Fruit fly (Drosophila melanogaster) whole organism, prepupa: Measurements from ENCODE around the gene CG10337.

Experiments used
- Blimp-1 ChIP-seq: fragments of 200-800 bp; sonication (Bioruptor generic); optimal IDR thresholded peaks from 3 replicates; lab custom pipeline; 2017; ENCODE audit warnings: missing biosample characterization, missing genetic modification characterization, mild to moderate bottlenecking, moderate library complexity, missing genetic modification reagents
- CG10669 ChIP-seq: fragments of 200-800 bp; sonication (Bioruptor generic); optimal IDR thresholded peaks from 3 replicates; lab custom pipeline; 2018; ENCODE audit warnings: missing biosample characterization, mild to moderate bottlenecking, missing genetic modification characterization, moderate library complexity
- CG11294 ChIP-seq: fragments of 200-800 bp; sonication (Bioruptor generic); IDR thresholded peaks from 2 replicates; pipeline ENCODE4 v1.3.6; 2022; ENCODE audit warnings: missing biosample characterization, missing genetic modification characterization
- CG11762 ChIP-seq: fragments of 200-800 bp; sonication (Bioruptor generic); optimal IDR thresholded peaks from 3 replicates; lab custom pipeline; 2016; ENCODE audit warnings: missing biosample characterization, missing genetic modification characterization; ENCODE audit not compliant: insufficient read depth
- CG15336 ChIP-seq: fragments of 200-800 bp; sonication (Bioruptor generic); IDR thresholded peaks from 2 replicates; pipeline ENCODE4 v1.3.6; 2022; ENCODE audit warnings: missing biosample characterization, missing genetic modification characterization
- CG1621 ChIP-seq: fragments of 200-800 bp; sonication (Bioruptor generic); optimal IDR thresholded peaks from 3 replicates; lab custom pipeline; 2018; ENCODE audit warnings: missing biosample characterization, mild to moderate bottlenecking, missing genetic modification characterization
- CG16779 ChIP-seq: fragments of 200-800 bp; sonication (Bioruptor generic); optimal IDR thresholded peaks from 3 replicates; lab custom pipeline; 2017; ENCODE audit warnings: missing biosample characterization, mild to moderate bottlenecking, missing genetic modification characterization
- CG3032 ChIP-seq: fragments of 200-800 bp; optimal IDR thresholded peaks from 2 replicates; lab custom pipeline; 2019; ENCODE audit warnings: missing biosample characterization, mild to moderate bottlenecking, missing genetic modification characterization, moderate library complexity
- CG32006 ChIP-seq: fragments of 200-800 bp; sonication (Bioruptor generic); optimal IDR thresholded peaks from 3 replicates; lab custom pipeline; 2017; ENCODE audit warnings: missing biosample characterization, mild to moderate bottlenecking, missing genetic modification characterization
- CG34406 ChIP-seq: fragments of 200-800 bp; sonication (Bioruptor generic); optimal IDR thresholded peaks from 3 replicates; lab custom pipeline; 2016; ENCODE audit warnings: missing biosample characterization, missing genetic modification characterization
- CG3919 ChIP-seq: fragments of 200-800 bp; sonication (Bioruptor generic); optimal IDR thresholded peaks from 3 replicates; lab custom pipeline; 2016; ENCODE audit warnings: missing biosample characterization, missing genetic modification characterization
- CG4318 ChIP-seq: fragments of 200-800 bp; sonication (Bioruptor generic); optimal IDR thresholded peaks from 3 replicates; lab custom pipeline; 2017; ENCODE audit warnings: missing biosample characterization, mild to moderate bottlenecking, missing genetic modification characterization
- CG6276 ChIP-seq: fragments of 200-800 bp; sonication (Bioruptor generic); optimal IDR thresholded peaks from 2 replicates; lab custom pipeline; 2017; ENCODE audit warnings: missing biosample characterization, mild to moderate bottlenecking, missing genetic modification characterization
- CG6854 ChIP-seq: fragments of 200-800 bp; sonication (Bioruptor generic); optimal IDR thresholded peaks from 2 replicates; lab custom pipeline; 2017; ENCODE audit warnings: missing biosample characterization, mild to moderate bottlenecking, missing genetic modification characterization
- CG8319 ChIP-seq: fragments of 200-800 bp; sonication (Bioruptor generic); optimal IDR thresholded peaks from 3 replicates; lab custom pipeline; 2016; ENCODE audit warnings: missing biosample characterization, missing genetic modification characterization
- CG8632 ChIP-seq: fragments of 200-800 bp; sonication (Bioruptor generic); optimal IDR thresholded peaks from 3 replicates; lab custom pipeline; 2016; ENCODE audit warnings: missing biosample characterization, missing genetic modification characterization
- CG9139 ChIP-seq: fragments of 200-800 bp; sonication (Bioruptor generic); optimal IDR thresholded peaks from 3 replicates; lab custom pipeline; 2017; ENCODE audit warnings: missing biosample characterization, mild to moderate bottlenecking, missing genetic modification characterization
- Eip75B ChIP-seq: fragments of 200-800 bp; sonication (Bioruptor generic); optimal IDR thresholded peaks from 3 replicates; lab custom pipeline; 2016; ENCODE audit warnings: missing biosample characterization, missing genetic modification characterization
- Eip78C ChIP-seq: fragments of 200-800 bp; sonication (Bioruptor generic); peaks from one replicate; lab custom pipeline; 2016; ENCODE audit warnings: missing biosample characterization, missing genetic modification characterization
- Ets21C ChIP-seq: fragments of 200-800 bp; sonication (Bioruptor generic); optimal IDR thresholded peaks from 3 replicates; lab custom pipeline; 2016; ENCODE audit warnings: missing biosample characterization, missing genetic modification characterization
- Ets96B ChIP-seq: fragments of 200-800 bp; optimal IDR thresholded peaks from 2 replicates; lab custom pipeline; 2019; ENCODE audit warnings: missing biosample characterization, mild to moderate bottlenecking, missing genetic modification characterization, moderate library complexity
- Gug ChIP-seq: fragments of 200-800 bp; sonication (Bioruptor generic); IDR thresholded peaks from 2 replicates; pipeline ENCODE4 v1.3.6; 2022; ENCODE audit warnings: missing biosample characterization, missing genetic modification characterization
- Hr38 ChIP-seq: sonication (Bioruptor generic); optimal IDR thresholded peaks from 2 replicates; lab custom pipeline; 2016; ENCODE audit warnings: missing biosample characterization, missing genetic modification characterization
- Lpt ChIP-seq: fragments of 200-800 bp; sonication (Bioruptor generic); optimal IDR thresholded peaks from 3 replicates; lab custom pipeline; 2016; ENCODE audit warnings: missing biosample characterization, missing genetic modification characterization
- OdsH ChIP-seq: fragments of 200-800 bp; sonication (Bioruptor generic); optimal IDR thresholded peaks from 3 replicates; lab custom pipeline; 2016; ENCODE audit warnings: missing biosample characterization, missing genetic modification characterization
- Smox ChIP-seq: fragments of 200-800 bp; sonication (Bioruptor generic); optimal IDR thresholded peaks from 3 replicates; lab custom pipeline; 2016; ENCODE audit warnings: missing biosample characterization, missing genetic modification characterization
- Sox102F ChIP-seq: fragments of 200-800 bp; sonication (Bioruptor generic); optimal IDR thresholded peaks from 2 replicates; lab custom pipeline; 2016; ENCODE audit warnings: missing biosample characterization, mild to moderate bottlenecking, missing genetic modification characterization
- Sox14 ChIP-seq: fragments of 200-800 bp; sonication (Bioruptor generic); optimal IDR thresholded peaks from 3 replicates; lab custom pipeline; 2016; ENCODE audit warnings: missing biosample characterization, missing genetic modification characterization
- Sox15 ChIP-seq: fragments of 200-800 bp; sonication (Bioruptor generic); optimal IDR thresholded peaks from 3 replicates; lab custom pipeline; 2016; ENCODE audit warnings: missing biosample characterization, missing genetic modification characterization
- achi ChIP-seq: fragments of 200-800 bp; sonication (Bioruptor generic); optimal IDR thresholded peaks from 3 replicates; lab custom pipeline; 2016; ENCODE audit warnings: missing biosample characterization, missing genetic modification characterization
- cyc ChIP-seq: fragments of 200-800 bp; sonication (Bioruptor generic); optimal IDR thresholded peaks from 3 replicates; lab custom pipeline; 2016; ENCODE audit warnings: missing biosample characterization, missing genetic modification characterization
- dac ChIP-seq: fragments of 200-800 bp; sonication (Bioruptor generic); optimal IDR thresholded peaks from 2 replicates; lab custom pipeline; 2017; ENCODE audit warnings: missing biosample characterization, mild to moderate bottlenecking, missing genetic modification characterization
- dsx ChIP-seq: fragments of 200-800 bp; optimal IDR thresholded peaks from 3 replicates; lab custom pipeline; 2019; ENCODE audit warnings: missing biosample characterization, mild to moderate bottlenecking, missing genetic modification characterization, moderate library complexity; ENCODE audit not compliant: poor library complexity, severe bottlenecking
- eg ChIP-seq: fragments of 200-800 bp; sonication (Bioruptor generic); IDR thresholded peaks from 3 replicates; pipeline ENCODE4 v1.3.6; 2022; ENCODE audit warnings: missing biosample characterization, missing genetic modification characterization
- fd59A ChIP-seq: fragments of 200-800 bp; sonication (Bioruptor generic); optimal IDR thresholded peaks from 2 replicates; lab custom pipeline; 2017; ENCODE audit warnings: missing biosample characterization, mild to moderate bottlenecking, missing genetic modification characterization, missing genetic modification reagents
- fd85E ChIP-seq: fragments of 200-800 bp; sonication (Bioruptor generic); optimal IDR thresholded peaks from 3 replicates; lab custom pipeline; 2016; ENCODE audit warnings: missing biosample characterization, missing genetic modification characterization
- fkh ChIP-seq: fragments of 200-800 bp; sonication (Bioruptor generic); optimal IDR thresholded peaks from 3 replicates; lab custom pipeline; 2017; ENCODE audit warnings: missing biosample characterization, mild to moderate bottlenecking, missing genetic modification characterization, moderate library complexity
- net ChIP-seq: fragments of 200-800 bp; sonication (Bioruptor generic); optimal IDR thresholded peaks from 3 replicates; lab custom pipeline; 2016; ENCODE audit warnings: missing biosample characterization, missing genetic modification characterization
- pdm3 ChIP-seq: fragments of 200-800 bp; sonication (Bioruptor generic); optimal IDR thresholded peaks from 3 replicates; lab custom pipeline; 2016; ENCODE audit warnings: missing biosample characterization, missing genetic modification characterization
- salr ChIP-seq, 2 experiments: fragments of 200-800 bp; sonication (Bioruptor generic); optimal IDR thresholded peaks; 3 replicates each; lab custom pipeline; 2016 to 2018; ENCODE audit warnings: missing biosample characterization in 2 of 2, missing genetic modification characterization in 2 of 2, mild to moderate bottlenecking in 1 of 2
- spab ChIP-seq: fragments of 200-800 bp; sonication (Bioruptor generic); optimal IDR thresholded peaks from 2 replicates; lab custom pipeline; 2017; ENCODE audit warnings: missing biosample characterization, mild to moderate bottlenecking, missing genetic modification characterization, missing genetic modification reagents
- svp ChIP-seq: fragments of 200-800 bp; sonication (Bioruptor generic); peaks from one replicate; lab custom pipeline; 2016; ENCODE audit warnings: missing biosample characterization, missing genetic modification characterization
- topi ChIP-seq: fragments of 200-800 bp; sonication (Bioruptor generic); optimal IDR thresholded peaks from 3 replicates; lab custom pipeline; 2016; ENCODE audit warnings: missing biosample characterization, missing genetic modification characterization
- vri ChIP-seq: fragments of 200-800 bp; sonication (Bioruptor generic); optimal IDR thresholded peaks from 3 replicates; lab custom pipeline; 2016; ENCODE audit warnings: missing biosample characterization, mild to moderate bottlenecking, missing genetic modification characterization

Gene CG10337

DNA sequence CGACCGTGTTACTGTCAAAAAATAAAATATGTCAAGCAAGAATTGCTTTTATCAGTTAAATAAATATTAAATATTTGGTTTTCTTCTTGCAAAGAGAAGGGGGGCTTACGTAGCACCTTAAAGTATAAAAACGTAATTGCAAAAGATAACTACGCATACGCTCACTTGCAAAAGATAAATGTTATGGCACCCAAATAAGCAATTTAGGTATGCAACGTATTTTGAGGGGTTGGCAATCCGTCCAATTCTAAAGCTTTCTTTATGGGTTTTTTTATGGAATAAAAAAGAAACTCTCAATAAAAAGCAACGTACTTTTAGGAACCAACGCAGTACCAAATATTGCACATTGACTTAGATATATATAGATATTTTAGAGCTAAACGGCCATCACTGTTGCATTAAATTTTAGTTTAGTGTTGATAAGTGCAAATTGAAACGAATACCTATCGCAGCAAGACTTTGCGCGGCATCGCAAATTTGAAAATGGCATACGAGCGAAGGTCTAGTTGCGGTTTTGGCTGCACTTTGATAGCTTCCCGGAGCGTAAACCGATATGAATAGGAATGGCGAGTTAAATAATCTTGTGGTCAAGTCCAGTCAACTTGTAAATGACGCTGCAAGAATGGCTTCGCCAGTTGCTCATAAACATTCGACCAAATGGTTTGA, 18.6 kb upstream of the CG10337 start, which contains the start of gene CG13077:
Gene CG13077, plus strand, starts transcription at position 631 of the 666 bp plus-strand sequence.
- no peak for TF ChIP-seq Eip75B
- TF ChIP-seq Eip78C, result peak; percentile 38
- TF ChIP-seq dac (GFP tag; lab: Kevin White, UChicago), result no peak
- TF ChIP-seq salr (GFP tag; optimal IDR thresholded peaks at IDR 0.05; lab: Kevin White, UChicago), result no peak
- no peak for TF ChIP-seq CG8632 (GFP tag; lab: Kevin White, UChicago)
- TF ChIP-seq svp (GFP tag; lab: Kevin White, UChicago), result no peak
- no peak for TF ChIP-seq net (GFP tag; lab: Kevin White, UChicago)
- no peak for TF ChIP-seq CG10669 (GFP tag; lab: Kevin White, UChicago)
- TF ChIP-seq CG11762, result no peak
- peak; percentile 40 for TF ChIP-seq fkh (GFP tag; lab: Kevin White, UChicago)

DNA sequence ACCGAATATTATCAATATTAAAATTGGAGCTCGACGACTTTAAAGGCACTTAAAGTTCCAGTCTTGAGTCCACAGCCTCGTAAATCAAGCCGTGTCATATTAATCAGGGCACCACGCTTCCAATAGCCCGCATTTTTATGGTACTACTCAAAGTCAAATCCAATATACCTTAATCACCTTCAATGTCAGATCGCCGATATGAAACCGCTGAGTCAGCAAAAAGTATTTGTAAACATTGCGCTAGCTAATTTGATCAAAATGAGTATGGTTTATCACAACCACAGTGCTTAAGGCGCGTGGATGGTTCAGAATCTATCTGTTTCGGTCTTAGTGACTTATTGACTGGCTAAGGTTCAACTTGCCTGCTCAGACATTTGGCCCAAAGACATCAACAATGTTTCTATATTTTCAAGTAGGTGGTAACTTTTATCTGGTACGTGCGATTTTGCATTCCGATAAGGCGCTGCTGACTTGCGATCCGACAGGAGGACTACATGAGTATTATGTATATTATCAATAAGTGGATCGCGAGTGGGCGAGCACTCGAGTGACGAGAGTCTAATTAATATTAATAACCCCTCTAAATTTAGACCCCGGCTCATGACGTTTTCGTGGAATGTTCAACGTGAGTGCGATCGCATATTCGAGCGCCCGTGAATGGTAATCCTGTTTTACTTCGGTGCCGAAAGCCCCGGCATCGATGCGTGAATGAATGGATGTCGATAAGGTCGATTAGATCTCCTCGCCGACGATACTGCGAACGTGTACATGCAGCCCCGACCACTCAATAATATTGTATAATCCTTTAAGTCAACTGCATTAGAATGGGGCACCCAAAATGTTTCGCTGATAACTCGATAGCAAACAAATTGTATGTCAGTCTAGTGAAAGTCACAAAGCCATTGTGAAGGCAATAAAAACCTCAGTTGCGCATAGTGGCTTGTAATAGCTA, 16.5 kb upstream of the CG10337 start, which contains the start of gene CG13078:
Gene CG13078, plus strand, starts transcription at position 902 of the 952 bp plus-strand sequence.
- no peak for TF ChIP-seq spab (GFP tag; lab: Kevin White, UChicago)
- TF ChIP-seq CG1621 (tag; lab: Kevin White, UChicago), result no peak
- no peak for TF ChIP-seq achi (GFP tag; lab: Kevin White, UChicago)
- no peak for TF ChIP-seq Eip78C
- TF ChIP-seq, all 60 proteins: peak for 0

- TF ChIP-seq CG16779 (tag; lab: Kevin White, UChicago) (no peak), topi (no peak), CG9139 (GFP tag; lab: Kevin White, UChicago) (peak; percentile 29), Hr38 (no peak), vri (peak; percentile 71), CG3032 (tag; lab: Kevin White, UChicago) (no peak), CG8632 (GFP tag; lab: Kevin White, UChicago) (no peak), Sox102F (peak; percentile 48), net (GFP tag; lab: Kevin White, UChicago) (no peak), Blimp-1 (peak; percentile 32), Ets96B (tag; lab: Kevin White, UChicago) (no peak), Sox15 (GFP tag; lab: Kevin White, UChicago) (no peak), eg (no peak; the same call in 2 of the 3 replicates), CG10669 (GFP tag; lab: Kevin White, UChicago) (no peak), CG3919 (GFP tag; lab: Kevin White, UChicago) (no peak), CG6854 (GFP tag; lab: Kevin White, UChicago) (peak; percentile 74), CG15336 (GFP tag; lab: Robert Waterston, UW) (no peak), cyc (GFP tag; lab: Kevin White, UChicago) (no peak), CG1621 (tag; lab: Kevin White, UChicago) (peak; percentile 69), fd85E (GFP tag; lab: Kevin White, UChicago) (no peak), CG11762 (no peak), CG6276 (GFP tag; lab: Kevin White, UChicago) (no peak), CG34406 (GFP tag; lab: Kevin White, UChicago) (no peak), CG8319 (GFP tag; lab: Kevin White, UChicago) (no peak), Ets21C (no peak), Sox14 (GFP tag; lab: Kevin White, UChicago) (no peak), CG32006 (GFP tag; lab: Kevin White, UChicago) (no peak), spab (GFP tag; lab: Kevin White, UChicago) (no peak), pdm3 (GFP tag; lab: Kevin White, UChicago) (no peak), dac (GFP tag; lab: Kevin White, UChicago) (no peak), dsx (GFP tag; lab: Kevin White, UChicago) (no peak), Lpt (GFP tag; lab: Kevin White, UChicago) (peak; percentile 50), CG4318 (GFP tag; lab: Kevin White, UChicago) (no peak), Smox (GFP tag; lab: Kevin White, UChicago) (peak; percentile 40), fd59A (GFP tag; lab: Kevin White, UChicago) (no peak), CG11294 (no peak), OdsH (GFP tag; lab: Kevin White, UChicago) (no peak), Gug (GFP tag; lab: Robert Waterston, UW) (no peak)
Observed at dm6 chr2L:19549412-19549811, 2.7 kb upstream of the CG10337 start.
